Fruit fly (Drosophila melanogaster): ENCODE results near the gene CG4364.

DNA sequence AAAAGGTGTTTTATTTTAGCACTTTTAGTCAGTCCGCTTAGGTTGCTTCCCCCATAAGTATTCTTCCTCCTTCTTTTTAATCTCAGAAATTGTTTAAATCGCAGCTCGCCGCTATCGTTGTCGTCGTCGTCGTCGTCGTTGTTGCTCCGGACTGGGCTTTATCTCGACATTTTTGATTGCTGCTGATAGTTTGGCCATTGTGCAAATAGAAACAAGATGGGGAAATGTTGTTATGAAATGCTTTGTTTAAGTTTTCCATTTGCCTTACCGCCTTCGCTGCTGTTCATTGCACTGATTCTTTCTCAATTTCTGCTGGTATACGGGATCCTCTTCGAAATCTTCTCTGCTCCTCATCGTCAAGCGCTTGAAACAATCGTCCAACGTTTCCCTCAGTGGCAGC, 8.1 kb downstream of the CG4364 start:
- TF ChIP-seq psq (GFP tag; optimal IDR thresholded peaks at IDR 0.05) (no peak), usp (GFP tag; optimal IDR thresholded peaks at IDR 0.05) (no peak), Dfd (GFP tag; optimal IDR thresholded peaks at IDR 0.05) (no peak), h (GFP tag; optimal IDR thresholded peaks at IDR 0.05) (no peak), Abd-B (GFP tag; optimal IDR thresholded peaks at IDR 0.05) (no peak), br (GFP tag; optimal IDR thresholded peaks at IDR 0.05) (no peak), Myc (optimal IDR thresholded peaks at IDR 0.05) (no peak)
